Worm (Caenorhabditis elegans) whole organism, midembryonic: Measurements from ENCODE around the gene C05G5.5.
A peak's percentile ranks its signal among the peaks of the same experiment; 100 is the strongest.

Experiments
- T22C8.4 ChIP-seq: fragments of 200-800 bp; sonication (Bioruptor generic); IDR thresholded peaks from 2 replicates; pipeline ENCODE4 v1.3.6; 2022; ENCODE audit warnings: missing genetic modification characterization, missing compliant biosample characterization
- cog-1 ChIP-seq: sonication (generic microtip); optimal IDR thresholded peaks from 2 replicates; lab custom pipeline; 2016; ENCODE audit warnings: missing genetic modification characterization, missing compliant biosample characterization
- flt-1 ChIP-seq: fragments of 200-800 bp; sonication (Bioruptor generic); IDR thresholded peaks from 2 replicates; pipeline ENCODE4 v1.3.6; 2022; ENCODE audit warnings: missing genetic modification characterization, missing compliant biosample characterization
- klf-2 ChIP-seq: fragments of 200-800 bp; sonication (Bioruptor generic); conservative IDR thresholded peaks from 2 replicates; pipeline ENCODE4 v1.3.6; 2022; ENCODE audit warnings: missing genetic modification reagents, missing genetic modification characterization, missing compliant biosample characterization
- med-1 ChIP-seq: sonication (generic microtip); optimal IDR thresholded peaks from 2 replicates; lab custom pipeline; 2017; ENCODE audit warnings: missing genetic modification characterization, mild to moderate bottlenecking, missing compliant biosample characterization, antibody characterized with exemption, missing genetic modification reagents; ENCODE audit not compliant: insufficient read depth
- ref-1 ChIP-seq: fragments of 200-800 bp; sonication (Bioruptor generic); conservative IDR thresholded peaks from 2 replicates; pipeline ENCODE4 v1.3.6; 2022; ENCODE audit warnings: missing genetic modification reagents, missing genetic modification characterization, missing compliant biosample characterization
- tab-1 ChIP-seq: fragments of 200-800 bp; sonication (Bioruptor generic); IDR thresholded peaks from 2 replicates; pipeline ENCODE4 v1.3.6; 2022; ENCODE audit warnings: missing genetic modification characterization, missing compliant biosample characterization
- ztf-23 ChIP-seq: fragments of 200-800 bp; sonication (Bioruptor generic); IDR thresholded peaks from 2 replicates; pipeline ENCODE4 v1.3.6; 2022; ENCODE audit warnings: missing genetic modification reagents, missing genetic modification characterization, missing compliant biosample characterization
- ztf-29 ChIP-seq: fragments of 200-800 bp; sonication (Bioruptor generic); IDR thresholded peaks from 2 replicates; pipeline ENCODE4 v1.3.6; 2022; ENCODE audit warnings: missing genetic modification reagents, missing genetic modification characterization, missing compliant biosample characterization

Gene C05G5.5

DNA sequence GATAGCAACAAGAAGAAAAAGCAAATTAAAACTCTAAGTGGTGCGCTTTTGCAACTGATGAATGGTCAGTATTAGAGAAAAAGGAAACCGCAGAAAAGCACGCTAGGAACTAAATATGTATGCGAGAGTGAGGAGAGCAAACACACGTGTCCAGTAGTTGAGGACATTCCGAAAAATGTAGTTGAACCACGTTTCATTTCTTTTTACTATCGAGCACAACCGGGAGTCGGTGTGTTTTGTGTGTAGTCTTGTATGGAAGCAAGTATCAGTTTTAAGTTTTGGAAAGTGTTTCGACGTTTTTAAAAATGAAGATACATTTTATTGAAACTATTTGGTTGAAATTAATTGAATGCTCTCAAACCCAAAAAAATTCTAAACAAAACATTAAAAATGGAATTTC, 20.9 kb downstream of the C05G5.5 start, which contains the start of gene C05G5.1:
C05G5.1 (minus strand) TSS at position 101 of the 400 bp plus-strand sequence.
- TF ChIP-seq ref-1 (GFP tag; lab: Robert Waterston, UW): no peak
- TF ChIP-seq med-1: no peak
- no peak for TF ChIP-seq tab-1 (GFP tag; lab: Robert Waterston, UW)
- TF ChIP-seq ztf-23 (GFP tag; lab: Robert Waterston, UW): no peak

DNA sequence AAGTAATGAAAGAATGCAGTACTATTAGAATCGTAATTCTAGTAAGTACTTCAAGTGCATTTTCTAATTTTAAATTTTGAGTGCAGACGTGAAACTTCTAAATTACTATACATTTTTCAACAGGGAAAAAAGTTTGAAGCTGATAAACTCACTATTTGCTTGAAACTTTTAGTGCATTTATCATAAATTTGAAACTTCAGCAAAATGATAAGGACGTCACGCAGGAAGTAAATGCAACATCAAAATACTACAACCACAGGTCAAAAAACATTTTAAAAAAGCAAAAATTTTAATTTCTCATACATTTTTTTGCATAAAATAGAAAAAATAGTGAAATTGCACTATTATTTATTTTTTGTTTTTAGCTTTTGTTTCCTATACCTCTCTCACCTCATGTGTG, 21.5 kb downstream of the C05G5.5 start:
- TF ChIP-seq tab-1 (GFP tag; lab: Robert Waterston, UW): no peak
- TF ChIP-seq ztf-23 (GFP tag; lab: Robert Waterston, UW): no peak
- TF ChIP-seq ztf-29 (GFP tag; lab: Robert Waterston, UW): no peak
- no peak for TF ChIP-seq flt-1 (GFP tag; lab: Robert Waterston, UW)
- no peak for TF ChIP-seq med-1
- TF ChIP-seq ref-1 (GFP tag; lab: Robert Waterston, UW): no peak
- no peak for TF ChIP-seq T22C8.4 (GFP tag; lab: Robert Waterston, UW)
- no peak for TF ChIP-seq klf-2 (GFP tag; lab: Robert Waterston, UW)
- TF ChIP-seq cog-1 (tag; lab: Kevin White, UChicago): no peak

DNA sequence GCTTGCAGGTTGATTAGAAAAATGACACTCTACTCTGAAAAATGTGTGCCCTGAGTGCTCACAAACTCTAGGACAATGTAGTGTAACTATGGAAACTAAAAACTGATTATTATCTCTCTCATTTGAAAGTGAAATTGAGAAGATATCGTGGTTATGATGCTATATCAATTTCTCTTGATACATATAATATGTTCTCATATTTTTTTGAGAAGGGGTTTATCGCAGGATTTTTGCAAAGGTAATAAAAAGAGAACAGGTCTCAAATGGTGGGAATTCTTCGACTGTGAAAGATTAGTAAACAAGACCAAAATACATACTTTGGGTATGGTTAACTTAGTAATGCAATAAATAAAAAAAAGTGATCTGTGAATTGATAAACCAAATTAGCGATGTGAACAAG, 23.3 kb downstream of the C05G5.5 start:
- TF ChIP-seq tab-1 (GFP tag; lab: Robert Waterston, UW) (no peak), cog-1 (tag; lab: Kevin White, UChicago) (no peak), ref-1 (GFP tag; lab: Robert Waterston, UW) (no peak), klf-2 (GFP tag; lab: Robert Waterston, UW) (no peak), ztf-23 (GFP tag; lab: Robert Waterston, UW) (no peak), med-1 (no peak), T22C8.4 (GFP tag; lab: Robert Waterston, UW) (no peak), flt-1 (GFP tag; lab: Robert Waterston, UW) (no peak), ztf-29 (GFP tag; lab: Robert Waterston, UW) (no peak)

DNA sequence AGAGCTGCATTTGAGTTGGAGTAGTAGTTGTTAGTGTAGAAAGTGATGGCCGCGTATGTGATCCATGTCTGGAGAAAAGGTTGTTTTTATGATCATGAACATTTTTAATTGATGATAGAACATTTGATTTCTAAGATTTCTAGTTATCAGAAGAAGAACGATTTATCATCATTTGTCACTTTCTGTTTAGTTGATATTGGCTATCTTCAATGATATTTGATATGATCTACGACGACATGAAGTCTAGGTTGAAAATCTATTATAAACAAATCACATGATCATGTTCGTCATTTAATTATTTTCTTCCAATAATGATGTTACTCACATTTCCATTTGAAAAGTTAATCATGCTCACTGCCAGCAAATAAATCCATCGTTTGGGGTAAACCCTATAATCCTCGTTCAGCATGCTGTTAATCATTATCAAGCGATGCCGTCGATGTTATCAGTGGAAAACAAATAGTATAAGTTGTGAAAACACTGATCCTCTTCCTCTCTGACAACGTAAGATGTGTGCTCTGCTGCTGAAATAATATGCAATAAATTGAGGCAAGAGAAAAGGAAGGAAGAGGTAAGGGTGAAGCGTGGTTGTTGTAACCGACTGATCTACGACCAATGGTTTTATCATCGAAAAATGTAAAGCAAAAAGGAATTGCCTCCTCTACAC, 23.8 kb downstream of the C05G5.5 start:
- TF ChIP-seq ztf-23 (GFP tag; lab: Robert Waterston, UW): no peak

DNA sequence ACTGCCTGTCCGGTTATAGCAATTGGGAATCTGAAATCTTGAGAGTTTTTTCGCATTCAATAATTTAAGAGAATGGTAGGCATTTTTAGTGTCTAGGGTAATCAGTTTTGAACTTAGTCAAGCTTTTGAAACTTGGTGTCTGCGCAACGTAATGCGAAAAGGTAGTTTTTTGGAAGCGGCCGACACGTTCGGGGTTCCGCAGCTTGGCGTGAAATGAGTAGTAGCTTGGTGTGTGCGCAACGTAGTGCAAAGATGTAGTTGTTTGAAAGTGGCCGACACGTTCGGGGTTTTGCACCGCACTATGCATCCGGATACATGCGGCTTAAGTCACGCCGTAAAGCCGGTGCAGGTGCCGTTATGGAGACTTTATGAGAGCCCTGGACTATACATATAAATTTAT, 24.7 kb downstream of the C05G5.5 start:
- TF ChIP-seq ref-1 (GFP tag; lab: Robert Waterston, UW) (no peak), cog-1 (tag; lab: Kevin White, UChicago) (no peak), med-1 (no peak), ztf-23 (GFP tag; lab: Robert Waterston, UW) (no peak), klf-2 (GFP tag; lab: Robert Waterston, UW) (no peak), flt-1 (GFP tag; lab: Robert Waterston, UW) (no peak), tab-1 (GFP tag; lab: Robert Waterston, UW) (no peak), T22C8.4 (GFP tag; lab: Robert Waterston, UW) (no peak), ztf-29 (GFP tag; lab: Robert Waterston, UW) (no peak)

DNA sequence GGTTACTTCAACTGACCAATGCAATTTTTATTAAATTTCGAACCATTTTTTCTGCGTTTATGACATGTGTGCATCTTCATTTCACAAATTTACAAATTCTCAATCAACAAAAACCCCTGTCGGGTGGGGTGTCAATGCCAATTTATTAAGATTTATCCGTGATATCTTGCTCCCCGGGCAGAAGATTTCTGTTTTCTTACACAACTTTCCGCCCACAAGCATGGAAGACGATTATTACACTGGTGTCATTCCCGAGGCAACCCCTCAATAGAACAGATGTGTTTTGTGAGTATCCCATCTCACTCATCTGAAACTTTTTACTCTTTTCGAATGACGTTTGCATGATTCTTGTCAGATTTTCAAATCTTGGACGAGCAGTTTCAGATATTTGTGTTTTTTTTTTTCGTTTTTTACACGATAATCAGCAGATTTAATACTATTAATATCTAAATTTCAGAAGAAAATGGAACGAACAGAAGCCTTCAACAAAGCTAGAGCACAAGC, 29.0 kb downstream of the C05G5.5 start, which contains the start of gene F33C8.4:
F33C8.4 (plus strand) TSS at position 454 of the 504 bp plus-strand sequence.
- TF ChIP-seq med-1 (no peak), ztf-29 (GFP tag; lab: Robert Waterston, UW) (no peak), ref-1 (GFP tag; lab: Robert Waterston, UW) (no peak), tab-1 (GFP tag; lab: Robert Waterston, UW) (no peak), flt-1 (GFP tag; lab: Robert Waterston, UW) (no peak), cog-1 (tag; lab: Kevin White, UChicago) (no peak), ztf-23 (GFP tag; lab: Robert Waterston, UW) (no peak), klf-2 (GFP tag; lab: Robert Waterston, UW) (no peak), T22C8.4 (GFP tag; lab: Robert Waterston, UW) (no peak)

DNA sequence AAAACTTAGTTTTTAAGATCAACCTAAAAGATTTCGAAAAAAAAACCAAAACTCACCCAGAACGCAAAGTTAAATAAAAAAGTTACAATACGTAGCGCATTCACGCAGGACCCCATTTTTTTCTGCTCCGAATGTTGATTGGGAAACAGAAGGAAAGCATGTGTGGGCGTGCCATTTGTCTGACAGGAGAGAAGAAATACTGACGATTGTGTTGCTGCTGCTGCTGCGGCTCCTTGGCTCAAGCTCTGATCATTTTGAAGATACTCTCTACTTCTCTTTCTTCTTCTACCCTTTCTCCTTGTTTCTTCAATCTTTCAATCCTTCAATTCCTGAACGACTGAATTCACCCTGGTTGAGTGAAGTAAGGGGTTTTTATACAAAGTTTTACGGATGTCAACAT, 31.6 kb downstream of the C05G5.5 start, which contains the start of gene tsp-8:
tsp-8 (minus strand) TSS at position 185 of the 400 bp plus-strand sequence.
- no peak for TF ChIP-seq flt-1 (GFP tag; lab: Robert Waterston, UW)
- TF ChIP-seq med-1: no peak
- no peak for TF ChIP-seq cog-1 (tag; lab: Kevin White, UChicago)
- no peak for TF ChIP-seq ztf-23 (GFP tag; lab: Robert Waterston, UW)
- TF ChIP-seq ztf-29 (GFP tag; lab: Robert Waterston, UW): no peak
- no peak for TF ChIP-seq tab-1 (GFP tag; lab: Robert Waterston, UW)
- no peak for TF ChIP-seq klf-2 (GFP tag; lab: Robert Waterston, UW)
- TF ChIP-seq T22C8.4 (GFP tag; lab: Robert Waterston, UW): no peak
- TF ChIP-seq ref-1 (GFP tag; lab: Robert Waterston, UW): no peak

DNA sequence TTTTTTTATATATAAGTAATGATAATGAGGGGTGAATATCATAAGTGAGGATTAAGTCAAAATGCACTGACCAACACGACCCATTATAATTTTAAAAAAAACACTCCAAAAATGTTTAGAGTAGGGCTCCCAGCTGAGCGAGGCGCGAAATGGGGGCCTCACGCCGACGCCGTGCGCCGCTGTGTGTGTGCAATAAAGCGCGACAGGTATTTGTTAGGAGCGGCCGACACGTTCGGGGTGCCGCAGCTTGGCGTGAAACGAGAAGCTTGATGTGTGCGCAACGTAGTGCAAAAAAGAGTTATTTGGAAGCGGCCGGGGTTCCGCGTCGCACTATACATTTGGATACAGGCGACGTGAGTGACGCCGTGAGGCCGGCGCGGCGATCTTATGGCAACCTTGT, 36.0 kb downstream of the C05G5.5 start:
- TF ChIP-seq ref-1 (GFP tag; lab: Robert Waterston, UW) (no peak), ztf-23 (GFP tag; lab: Robert Waterston, UW) (no peak), tab-1 (GFP tag; lab: Robert Waterston, UW) (no peak), klf-2 (GFP tag; lab: Robert Waterston, UW) (no peak), med-1 (no peak), T22C8.4 (GFP tag; lab: Robert Waterston, UW) (no peak), cog-1 (tag; lab: Kevin White, UChicago) (no peak), flt-1 (GFP tag; lab: Robert Waterston, UW) (0 out of 2 replicates have a peak, but pooled peaks have one; percentile 26)

DNA sequence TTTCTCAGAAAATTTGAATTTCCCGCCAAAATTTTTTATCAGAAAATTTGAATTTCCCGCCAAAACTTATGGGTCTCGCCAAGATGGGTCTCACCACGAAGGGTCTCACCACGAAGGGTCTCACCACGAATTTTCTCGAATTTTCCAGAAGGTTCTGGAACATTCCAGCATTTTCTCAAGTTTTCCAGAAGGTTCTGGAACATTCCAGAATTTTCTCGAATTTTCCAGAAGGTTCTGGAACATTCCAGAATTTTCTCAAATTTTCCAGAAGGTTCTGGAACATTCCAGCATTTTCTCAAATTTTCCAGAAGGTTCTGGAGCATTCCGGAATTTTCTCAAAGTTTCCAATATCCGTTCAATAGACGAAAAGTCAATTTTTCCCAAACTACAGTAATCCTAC, 36.8 kb downstream of the C05G5.5 start:
- peak; percentile 35; the same call in 1 of the 2 replicates for TF ChIP-seq flt-1 (GFP tag; lab: Robert Waterston, UW)

DNA sequence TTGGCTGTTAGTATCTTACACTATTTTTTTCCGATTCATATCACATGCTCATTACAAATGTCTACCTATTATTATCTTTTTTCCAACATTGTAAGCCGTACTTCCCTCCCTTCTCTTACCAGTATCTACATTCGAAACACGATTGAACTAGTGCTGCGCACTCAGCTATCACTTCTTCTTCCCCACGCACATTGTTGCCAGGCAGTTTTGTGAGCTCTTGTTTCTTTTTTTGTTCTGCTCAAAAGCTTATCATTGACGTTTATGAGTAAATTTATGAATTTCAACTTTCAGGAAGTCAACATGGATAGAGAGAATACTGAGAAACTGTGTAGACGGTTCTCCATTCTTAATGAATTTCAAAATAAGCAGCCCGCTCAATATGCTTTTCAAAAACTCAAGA, 39.8 kb downstream of the C05G5.5 start, which contains the start of gene F33C8.2:
F33C8.2 (plus strand) TSS at position 301 of the 400 bp plus-strand sequence.
- no peak for TF ChIP-seq tab-1 (GFP tag; lab: Robert Waterston, UW)
- no peak for TF ChIP-seq ztf-23 (GFP tag; lab: Robert Waterston, UW)
- TF ChIP-seq T22C8.4 (GFP tag; lab: Robert Waterston, UW): no peak
- TF ChIP-seq cog-1 (tag; lab: Kevin White, UChicago): no peak
- TF ChIP-seq med-1: no peak
- no peak for TF ChIP-seq flt-1 (GFP tag; lab: Robert Waterston, UW)
- no peak for TF ChIP-seq ztf-29 (GFP tag; lab: Robert Waterston, UW)
- no peak for TF ChIP-seq ref-1 (GFP tag; lab: Robert Waterston, UW)
- TF ChIP-seq klf-2 (GFP tag; lab: Robert Waterston, UW): no peak
